Worm (Caenorhabditis elegans) whole organism, young adult: ENCODE results near the gene C25H3.1.
A peak's percentile ranks its signal among the peaks of the same experiment; 100 is the strongest.

Experiments
- B0019.2 ChIP-seq: fragments of 200-800 bp; sonication (Bioruptor generic); conservative IDR thresholded peaks from 2 replicates; pipeline ENCODE4 v1.3.6; 2022; ENCODE audit warnings: missing genetic modification reagents, missing genetic modification characterization, missing compliant biosample characterization
- B0336.3 ChIP-seq: fragments of 200-800 bp; sonication (Bioruptor generic); IDR thresholded peaks from 2 replicates; pipeline ENCODE4 v1.3.6; 2022; ENCODE audit warnings: missing genetic modification characterization, missing compliant biosample characterization
- C06A6.2 ChIP-seq: fragments of 200-800 bp; sonication (Bioruptor generic); conservative IDR thresholded peaks from 2 replicates; pipeline ENCODE4 v1.3.6; 2022; ENCODE audit warnings: missing genetic modification characterization, missing compliant biosample characterization
- D2030.7 ChIP-seq: fragments of 200-800 bp; sonication (Bioruptor generic); IDR thresholded peaks from 2 replicates; pipeline ENCODE4 v1.3.6; 2022; ENCODE audit warnings: missing genetic modification reagents, missing genetic modification characterization, missing compliant biosample characterization
- F10E7.11 ChIP-seq: sonication (generic microtip); optimal IDR thresholded peaks from 2 replicates; lab custom pipeline; 2017; ENCODE audit warnings: mild to moderate bottlenecking, missing genetic modification characterization, moderate library complexity, missing compliant biosample characterization
- F22D6.2 ChIP-seq: sonication (generic microtip); optimal IDR thresholded peaks from 2 replicates; lab custom pipeline; 2016; ENCODE audit warnings: mild to moderate bottlenecking, missing genetic modification characterization, missing compliant biosample characterization
- F23B12.7 ChIP-seq: sonication (generic microtip); optimal IDR thresholded peaks from 2 replicates; lab custom pipeline; 2017; ENCODE audit warnings: missing genetic modification characterization, mild to moderate bottlenecking, missing compliant biosample characterization, antibody characterized with exemption, moderate library complexity; ENCODE audit not compliant: insufficient read depth
- F37B4.10 ChIP-seq: fragments of 200-800 bp; sonication (Bioruptor generic); IDR thresholded peaks from 2 replicates; pipeline ENCODE4 v1.3.6; 2022; ENCODE audit warnings: missing genetic modification characterization, missing compliant biosample characterization
- F49E8.2 ChIP-seq: sonication (generic microtip); optimal IDR thresholded peaks from 3 replicates; lab custom pipeline; 2017; ENCODE audit warnings: missing genetic modification characterization, mild to moderate bottlenecking, missing compliant biosample characterization, antibody characterized with exemption, moderate library complexity; ENCODE audit not compliant: insufficient read depth
- F55B11.4 ChIP-seq: sonication (generic microtip); optimal IDR thresholded peaks from 2 replicates; lab custom pipeline; 2016; ENCODE audit warnings: missing compliant biosample characterization, missing genetic modification characterization, borderline replicate concordance; ENCODE audit not compliant: insufficient read depth
- Y53G8AR.9 ChIP-seq: fragments of 200-800 bp; sonication (Bioruptor generic); conservative IDR thresholded peaks from 2 replicates; pipeline ENCODE4 v1.3.6; 2022; ENCODE audit warnings: missing genetic modification reagents, missing genetic modification characterization, missing compliant biosample characterization
- Y79H2A.3 ChIP-seq: fragments of 200-800 bp; sonication (Bioruptor generic); conservative IDR thresholded peaks from 2 replicates; pipeline ENCODE4 v1.3.6; 2022; ENCODE audit warnings: missing genetic modification reagents, missing genetic modification characterization, missing compliant biosample characterization
- Y95B8A.8 ChIP-seq: fragments of 200-800 bp; sonication (Bioruptor generic); IDR thresholded peaks from 2 replicates; pipeline ENCODE4 v1.3.6; 2022; ENCODE audit warnings: missing genetic modification reagents, missing genetic modification characterization, missing compliant biosample characterization
- akir-1 ChIP-seq: fragments of 200-800 bp; sonication (Bioruptor generic); optimal IDR thresholded peaks from 2 replicates; lab custom pipeline; 2018; ENCODE audit warnings: mild to moderate bottlenecking, missing genetic modification characterization, moderate library complexity, missing compliant biosample characterization
- aptf-2 ChIP-seq: fragments of 200-800 bp; sonication (Bioruptor generic); conservative IDR thresholded peaks from 2 replicates; pipeline ENCODE4 v1.3.6; 2022; ENCODE audit warnings: missing genetic modification reagents, missing genetic modification characterization, missing compliant biosample characterization
- atf-7 ChIP-seq: sonication (generic microtip); optimal IDR thresholded peaks from 2 replicates; lab custom pipeline; 2017; ENCODE audit warnings: mild to moderate bottlenecking, missing genetic modification characterization, missing compliant biosample characterization
- bed-1 ChIP-seq: fragments of 200-800 bp; sonication (Bioruptor generic); IDR thresholded peaks from 2 replicates; pipeline ENCODE4 v1.3.6; 2022; ENCODE audit warnings: missing genetic modification reagents, missing genetic modification characterization, missing compliant biosample characterization
- cebp-1 ChIP-seq, 2 experiments: fragments of 200-800 bp in 1 of 2; sonication (Bioruptor generic) in 1 of 2; sonication (generic microtip) in 1 of 2; IDR thresholded peaks in 1 of 2; optimal IDR thresholded peaks in 1 of 2; 2 replicates each; pipeline versions ENCODE4 v1.3.6 to Lab custom; 2017 to 2022; ENCODE audit warnings: missing compliant biosample characterization in 2 of 2, missing genetic modification characterization in 2 of 2, mild to moderate bottlenecking in 1 of 2, missing genetic modification reagents in 1 of 2, moderate library complexity in 1 of 2
- cebp-2 ChIP-seq: fragments of 200-800 bp; sonication (Bioruptor generic); IDR thresholded peaks from 2 replicates; pipeline ENCODE4 v1.3.6; 2022; ENCODE audit warnings: missing genetic modification characterization, missing compliant biosample characterization
- ceh-27 ChIP-seq: fragments of 200-800 bp; sonication (Bioruptor generic); optimal IDR thresholded peaks from 2 replicates; lab custom pipeline; 2018; ENCODE audit warnings: mild to moderate bottlenecking, missing genetic modification characterization, moderate library complexity, missing compliant biosample characterization
- ceh-79 ChIP-seq: sonication (generic microtip); optimal IDR thresholded peaks from 2 replicates; lab custom pipeline; 2017; ENCODE audit warnings: mild to moderate bottlenecking, missing genetic modification characterization, missing compliant biosample characterization
- hlh-12 ChIP-seq: sonication (generic microtip); optimal IDR thresholded peaks from 2 replicates; lab custom pipeline; 2016; ENCODE audit warnings: missing genetic modification characterization, missing compliant biosample characterization
- hlh-26 ChIP-seq: fragments of 200-800 bp; sonication (Bioruptor generic); conservative IDR thresholded peaks from 2 replicates; pipeline ENCODE4 v1.3.6; 2022; ENCODE audit warnings: missing genetic modification reagents, missing genetic modification characterization, missing compliant biosample characterization
- hmg-20 ChIP-seq: fragments of 200-800 bp; sonication (Bioruptor generic); IDR thresholded peaks from 2 replicates; pipeline ENCODE4 v1.3.6; 2022; ENCODE audit warnings: missing genetic modification reagents, missing genetic modification characterization, missing compliant biosample characterization
- hrde-1 ChIP-seq: sonication (generic microtip); optimal IDR thresholded peaks from 2 replicates; lab custom pipeline; 2016; ENCODE audit warnings: missing genetic modification characterization, mild to moderate bottlenecking, missing compliant biosample characterization, moderate library complexity, missing genotype, missing genetic modification reagents, borderline replicate concordance
- lag-1 ChIP-seq: fragments of 200-800 bp; sonication (Bioruptor generic); IDR thresholded peaks from 2 replicates; pipeline ENCODE4 v1.3.6; 2022; ENCODE audit warnings: missing genetic modification reagents, missing genetic modification characterization, missing compliant biosample characterization
- let-526 ChIP-seq: fragments of 200-800 bp; sonication (Bioruptor generic); IDR thresholded peaks from 2 replicates; pipeline ENCODE4 v1.3.6; 2022; ENCODE audit warnings: missing genetic modification reagents, missing genetic modification characterization, missing compliant biosample characterization
- lin-35 ChIP-seq, 3 experiments: fragments of 150-350 bp in 2 of 3; sonication (generic microtip) in 1 of 3; optimal IDR thresholded peaks; 2 replicates each; lab custom pipeline; 2014 to 2018; ENCODE audit warnings: missing biosample characterization in 3 of 3, missing genetic modification characterization in 3 of 3, missing genetic modification reagents in 3 of 3
- lin-54 ChIP-seq: fragments of 200-800 bp; sonication (Bioruptor generic); optimal IDR thresholded peaks from 2 replicates; lab custom pipeline; 2018; ENCODE audit warnings: mild to moderate bottlenecking, missing genetic modification characterization, missing compliant biosample characterization
- madf-10 ChIP-seq: sonication (generic microtip); optimal IDR thresholded peaks from 2 replicates; lab custom pipeline; 2016; ENCODE audit warnings: mild to moderate bottlenecking, missing genetic modification characterization, missing compliant biosample characterization
- madf-6 ChIP-seq: fragments of 200-800 bp; sonication (Bioruptor generic); IDR thresholded peaks from 2 replicates; pipeline ENCODE4 v1.3.6; 2022; ENCODE audit warnings: missing genetic modification reagents, missing genetic modification characterization, missing compliant biosample characterization
- mes-4 ChIP-seq: sonication (generic microtip); optimal IDR thresholded peaks from 2 replicates; lab custom pipeline; 2016; ENCODE audit warnings: missing genotype, missing genetic modification characterization, missing compliant biosample characterization
- mxl-1 ChIP-seq: sonication (generic microtip); optimal IDR thresholded peaks from 2 replicates; lab custom pipeline; 2016; ENCODE audit warnings: missing genetic modification characterization, missing compliant biosample characterization
- nhr-179 ChIP-seq: sonication (generic microtip); optimal IDR thresholded peaks from 2 replicates; lab custom pipeline; 2016; ENCODE audit warnings: mild to moderate bottlenecking, missing genetic modification characterization, missing compliant biosample characterization
- pbrm-1 ChIP-seq: fragments of 200-800 bp; sonication (Bioruptor generic); IDR thresholded peaks from 2 replicates; pipeline ENCODE4 v1.3.6; 2022; ENCODE audit warnings: missing genetic modification reagents, missing genetic modification characterization, missing compliant biosample characterization
- pha-4 ChIP-seq: fragments of 150-350 bp; sonication (generic microtip); optimal IDR thresholded peaks from 2 replicates; lab custom pipeline; 2014; ENCODE audit warnings: missing biosample characterization, missing genetic modification reagents, missing genetic modification characterization
- rec-8 ChIP-seq, 2 experiments: sonication (generic microtip); optimal IDR thresholded peaks; 2 replicates each; lab custom pipeline; 2016; ENCODE audit warnings: mild to moderate bottlenecking in 2 of 2, missing genetic modification characterization in 2 of 2, missing genetic modification reagents in 2 of 2, missing genotype in 2 of 2, missing biosample characterization in 1 of 2, missing compliant biosample characterization in 1 of 2, moderate library complexity in 1 of 2
- sdz-38 ChIP-seq: sonication (generic microtip); optimal IDR thresholded peaks from 2 replicates; lab custom pipeline; 2016; ENCODE audit warnings: missing genotype, missing genetic modification characterization, missing compliant biosample characterization
- snpc-3.4 ChIP-seq: sonication (generic microtip); optimal IDR thresholded peaks from 2 replicates; lab custom pipeline; 2017; ENCODE audit warnings: missing genetic modification characterization, mild to moderate bottlenecking, missing compliant biosample characterization, antibody characterized with exemption, moderate library complexity, missing genotype, missing genetic modification reagents
- sptf-2 ChIP-seq: fragments of 200-800 bp; sonication (Bioruptor generic); optimal IDR thresholded peaks from 2 replicates; lab custom pipeline; 2018; ENCODE audit warnings: mild to moderate bottlenecking, missing genetic modification characterization, missing compliant biosample characterization
- unc-130 ChIP-seq: sonication (generic microtip); optimal IDR thresholded peaks from 2 replicates; lab custom pipeline; 2016; ENCODE audit warnings: missing genetic modification reagents, missing genetic modification characterization, missing compliant biosample characterization
- zfh-2 ChIP-seq: fragments of 200-800 bp; sonication (Bioruptor generic); conservative IDR thresholded peaks from 2 replicates; pipeline ENCODE4 v1.3.6; 2022; ENCODE audit warnings: missing genetic modification reagents, missing genetic modification characterization, missing compliant biosample characterization
- zim-3 ChIP-seq: sonication (generic microtip); optimal IDR thresholded peaks from 2 replicates; lab custom pipeline; 2017; ENCODE audit warnings: mild to moderate bottlenecking, missing genetic modification characterization, moderate library complexity, missing compliant biosample characterization
- ztf-28 ChIP-seq: fragments of 200-800 bp; sonication (Bioruptor generic); IDR thresholded peaks from 2 replicates; pipeline ENCODE4 v1.3.6; 2022; ENCODE audit warnings: missing genetic modification reagents, missing genetic modification characterization, missing compliant biosample characterization
- ztf-6 ChIP-seq: fragments of 200-800 bp; sonication (Bioruptor generic); IDR thresholded peaks from 2 replicates; pipeline ENCODE4 v1.3.6; 2022; ENCODE audit warnings: missing genetic modification reagents, missing genetic modification characterization, missing compliant biosample characterization

The C25H3.1 gene

DNA sequence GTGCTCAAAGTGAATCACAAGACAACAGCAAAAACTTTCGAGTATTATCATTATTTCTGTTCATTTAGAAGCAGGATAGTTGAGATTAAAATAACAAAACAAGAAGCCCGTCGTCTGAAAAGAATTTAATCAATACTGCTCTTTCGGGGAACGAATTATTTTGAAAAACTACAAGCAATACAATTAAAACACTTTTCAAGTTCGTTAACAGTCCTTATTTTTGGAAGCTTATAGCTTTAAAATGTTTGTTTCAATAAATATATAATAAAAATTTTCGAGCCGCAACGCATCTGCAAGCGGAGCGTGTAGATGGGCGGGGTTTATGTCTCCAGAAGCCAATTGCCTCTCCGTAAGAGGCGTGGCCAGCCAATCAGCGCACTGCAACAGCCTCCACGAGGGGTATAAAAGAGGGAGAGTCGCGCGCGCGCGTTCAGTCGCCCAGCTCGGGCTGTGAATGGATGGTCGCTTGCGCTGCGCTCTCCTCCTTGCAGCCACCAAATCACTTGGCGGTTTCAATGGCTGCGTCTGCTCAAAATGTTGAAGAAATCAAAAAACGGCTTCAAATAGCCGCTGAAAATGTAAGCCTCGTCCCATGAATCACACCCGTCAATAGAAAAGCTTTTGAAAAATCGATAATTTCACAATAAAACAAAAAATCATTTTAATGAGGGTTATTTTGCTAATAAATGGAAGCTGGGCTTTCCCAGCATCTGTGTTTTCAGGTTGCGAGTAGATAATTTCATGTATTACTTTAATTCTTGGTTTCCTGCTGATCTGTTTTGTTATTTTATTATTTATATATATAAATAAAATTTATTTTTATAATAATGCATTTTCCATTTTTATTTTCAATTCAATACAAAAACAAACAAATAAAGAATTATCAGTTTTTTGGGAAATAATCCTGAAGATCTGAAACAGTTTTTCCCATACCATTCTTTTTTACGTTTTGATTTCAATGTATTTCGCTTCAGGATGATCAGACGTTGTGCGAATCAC is 37.8 kb upstream of the C25H3.1 start, which contains the start of the genes ift-43 and mdt-26:
Gene ift-43 (minus strand): TSS at position 51 of the 999 bp plus-strand sequence.
Gene mdt-26 (plus strand): TSS at position 446 of the 999 bp plus-strand sequence.
- peak; percentile 84 for TF ChIP-seq C06A6.2 (GFP tag; lab: Robert Waterston, UW)
- peak; percentile 83 for TF ChIP-seq pbrm-1 (GFP tag; lab: Robert Waterston, UW)
- TF ChIP-seq atf-7 (tag; lab: Kevin White, UChicago) = peak; percentile 3
- TF ChIP-seq pha-4 (tag; lab: Kevin White, UChicago) = no peak
- no peak for TF ChIP-seq unc-130
- peak; percentile 77 for TF ChIP-seq ztf-6 (GFP tag; lab: Robert Waterston, UW)
- no peak for TF ChIP-seq B0019.2
- peak; percentile 11 to 40 for TF ChIP-seq rec-8 (tag; optimal IDR thresholded peaks at IDR 0.05; lab: Kevin White, UChicago)
- no peak for TF ChIP-seq nhr-179
- no peak for TF ChIP-seq hlh-26 (GFP tag; lab: Robert Waterston, UW)
- peak in 2 of 3 experiments; percentile 0 to 60 for TF ChIP-seq lin-35 (GFP tag; optimal IDR thresholded peaks at IDR 0.05; lab: Kevin White, UChicago)
- peak; percentile 84 for TF ChIP-seq ceh-27 (GFP tag; lab: Kevin White, UChicago)
- peak; percentile 85 for TF ChIP-seq F23B12.7 (tag; lab: Kevin White, UChicago)
- TF ChIP-seq zim-3 (tag; lab: Kevin White, UChicago) = peak; percentile 72
- TF ChIP-seq Y53G8AR.9 = peak; percentile 66; the same call in 1 of the 2 replicates
- no peak for TF ChIP-seq mxl-1
- TF ChIP-seq ztf-28 = peak; percentile 88
- TF ChIP-seq madf-10 = peak; percentile 79
- TF ChIP-seq snpc-3.4 (tag; lab: Kevin White, UChicago) = no peak
- TF ChIP-seq akir-1 = no peak
- peak; percentile 77 for TF ChIP-seq cebp-1 (GFP tag; IDR thresholded peaks at IDR 0.05; lab: Robert Waterston, UW)
- TF ChIP-seq cebp-1 (tag; optimal IDR thresholded peaks at IDR 0.05; lab: Kevin White, UChicago) = peak; percentile 80
- TF ChIP-seq hrde-1 (tag; lab: Kevin White, UChicago) = no peak
- TF ChIP-seq hmg-20 (GFP tag; lab: Robert Waterston, UW) = peak; percentile 10; the same call in 1 of the 2 replicates
- no peak for TF ChIP-seq aptf-2 (GFP tag; lab: Robert Waterston, UW)
- TF ChIP-seq F22D6.2 = peak; percentile 24
- TF ChIP-seq D2030.7 (GFP tag; lab: Robert Waterston, UW) = peak; percentile 72
- TF ChIP-seq bed-1 (GFP tag; lab: Robert Waterston, UW) = 0 out of 2 replicates have a peak, but pooled peaks have one; percentile 86
- no peak for TF ChIP-seq F10E7.11 (tag; lab: Kevin White, UChicago)
- TF ChIP-seq F49E8.2 (tag; lab: Kevin White, UChicago) = no peak
- TF ChIP-seq Y95B8A.8 = peak; percentile 65
- TF ChIP-seq lag-1 (GFP tag; lab: Robert Waterston, UW) = no peak
- peak; percentile 62 for TF ChIP-seq madf-6 (GFP tag; lab: Robert Waterston, UW)
- no peak for TF ChIP-seq F37B4.10 (GFP tag; lab: Robert Waterston, UW)
- TF ChIP-seq hlh-12 = no peak
- peak; percentile 16 for TF ChIP-seq sdz-38 (tag; lab: Kevin White, UChicago)
- TF ChIP-seq mes-4 = no peak
- TF ChIP-seq F55B11.4 (tag; lab: Kevin White, UChicago) = no peak
- TF ChIP-seq ceh-79 (tag; lab: Kevin White, UChicago) = no peak
- peak; percentile 98 for TF ChIP-seq sptf-2 (GFP tag; lab: Kevin White, UChicago)
- TF ChIP-seq B0336.3 (GFP tag; lab: Robert Waterston, UW) = no peak
- TF ChIP-seq zfh-2 = peak; percentile 99
- TF ChIP-seq Y79H2A.3 = peak; percentile 81; the same call in 1 of the 2 replicates
- peak; percentile 90 for TF ChIP-seq let-526 (GFP tag; lab: Robert Waterston, UW)
- peak; percentile 67 for TF ChIP-seq lin-54 (GFP tag; lab: Kevin White, UChicago)
- 0 out of 2 replicates have a peak, but pooled peaks have one; percentile 40 for TF ChIP-seq cebp-2 (GFP tag; lab: Robert Waterston, UW)
